Worm (Caenorhabditis elegans): ENCODE measurements around the gene ZK856.7.
A peak's percentile ranks its signal among the peaks of the same experiment; 100 is the strongest.

Gene ZK856.7

ce11 chrV:10203435-10204009 is 1.6 kb downstream of the ZK856.7 start, which contains the start of gene chpf-1 (continued):
- TF ChIP-seq tra-1 (GFP tag; IDR thresholded peaks at IDR 0.05), result no peak
- no peak for TF ChIP-seq ceh-20 (GFP tag; IDR thresholded peaks at IDR 0.05)
- no peak for TF ChIP-seq ceh-62 (tag; optimal IDR thresholded peaks at IDR 0.05)
- no peak for TF ChIP-seq egl-27 (tag; optimal IDR thresholded peaks at IDR 0.05)
- TF ChIP-seq nhr-41 (GFP tag; IDR thresholded peaks at IDR 0.05), result no peak
- no peak for TF ChIP-seq attf-4 (tag; optimal IDR thresholded peaks at IDR 0.05)
- no peak for TF ChIP-seq F49E8.2 (tag; optimal IDR thresholded peaks at IDR 0.05; ENCODE audit: borderline replicate concordance)
- no peak for TF ChIP-seq F10B5.3 (tag; optimal IDR thresholded peaks at IDR 0.05)
- peak; percentile 23 for TF ChIP-seq nhr-25 (tag; optimal IDR thresholded peaks at IDR 0.05; ENCODE audit: borderline replicate concordance, insufficient read depth)
- TF ChIP-seq mes-2 (tag; optimal IDR thresholded peaks at IDR 0.05; ENCODE audit: poor library complexity, severe bottlenecking), result peak; percentile 29
- no peak for TF ChIP-seq daf-16 (GFP tag; optimal IDR thresholded peaks at IDR 0.05)
- TF ChIP-seq daf-16 (tag; optimal IDR thresholded peaks at IDR 0.05), result peak; percentile 92
- TF ChIP-seq daf-19 (GFP tag; conservative IDR thresholded peaks at IDR 0.05), result no peak
- no peak for TF ChIP-seq rbr-2 (tag; optimal IDR thresholded peaks at IDR 0.05)
- no peak for TF ChIP-seq madf-9 (GFP tag; conservative IDR thresholded peaks at IDR 0.05)
- TF ChIP-seq D1046.2 (GFP tag; IDR thresholded peaks at IDR 0.05), result no peak
- no peak for TF ChIP-seq F26F4.8 (GFP tag; conservative IDR thresholded peaks at IDR 0.05)
- no peak for TF ChIP-seq ceh-32 (tag; optimal IDR thresholded peaks at IDR 0.05; ENCODE audit: poor library complexity)
- no peak for TF ChIP-seq cey-2 (tag; optimal IDR thresholded peaks at IDR 0.05; ENCODE audit: borderline replicate concordance, insufficient read depth)
- no peak for TF ChIP-seq nhr-48 (tag; optimal IDR thresholded peaks at IDR 0.05)
- no peak for TF ChIP-seq ztf-7 (tag; optimal IDR thresholded peaks at IDR 0.05)
- no peak for TF ChIP-seq T26A8.4 (GFP tag; IDR thresholded peaks at IDR 0.05)
- TF ChIP-seq zfp-3 (GFP tag; conservative IDR thresholded peaks at IDR 0.05), result no peak
- peak; percentile 64 for TF ChIP-seq ceh-28 (tag; optimal IDR thresholded peaks at IDR 0.05)
- TF ChIP-seq lsy-2 (tag; optimal IDR thresholded peaks at IDR 0.05), result peak in 1 of 2 experiments; percentile 23
- no peak for TF ChIP-seq aha-1 (tag)
- no peak for TF ChIP-seq php-3 (GFP tag; IDR thresholded peaks at IDR 0.05)
- TF ChIP-seq ctbp-1 (GFP tag; IDR thresholded peaks at IDR 0.05), result no peak
- TF ChIP-seq spr-3 (GFP tag; optimal IDR thresholded peaks at IDR 0.05), result no peak
- TF ChIP-seq arid-1 (GFP tag; conservative IDR thresholded peaks at IDR 0.05), result no peak
- no peak for TF ChIP-seq vab-7 (GFP tag; IDR thresholded peaks at IDR 0.05)
- no peak for TF ChIP-seq nhr-76 (tag; optimal IDR thresholded peaks at IDR 0.05)
- TF ChIP-seq ceh-82 (tag; optimal IDR thresholded peaks at IDR 0.05), result no peak
- TF ChIP-seq duxl-1 (tag; optimal IDR thresholded peaks at IDR 0.05; ENCODE audit: poor library complexity), result peak; percentile 26
- peak; percentile 33; the same call in 1 of the 2 replicates for TF ChIP-seq dmd-6 (GFP tag; IDR thresholded peaks at IDR 0.05)
- no peak for TF ChIP-seq nhr-6 (tag; optimal IDR thresholded peaks at IDR 0.05)
- TF ChIP-seq dmd-8 (GFP tag; IDR thresholded peaks at IDR 0.05), result no peak
- TF ChIP-seq Y75B8A.6 (GFP tag; IDR thresholded peaks at IDR 0.05), result no peak
- no peak for TF ChIP-seq Y5F2A.4 (GFP tag; optimal IDR thresholded peaks at IDR 0.05)
- no peak for TF ChIP-seq F44E2.7 (GFP tag; IDR thresholded peaks at IDR 0.05)
- no peak for TF ChIP-seq egl-43 (GFP tag; IDR thresholded peaks at IDR 0.05)
- peak in 1 of 2 experiments; percentile 46 for TF ChIP-seq mdl-1 (tag; optimal IDR thresholded peaks at IDR 0.05)
- TF ChIP-seq madf-5 (GFP tag; IDR thresholded peaks at IDR 0.05), result no peak
- no peak for TF ChIP-seq nhr-11 (tag; optimal IDR thresholded peaks at IDR 0.05)
- TF ChIP-seq unc-130 (GFP tag; optimal IDR thresholded peaks at IDR 0.05), result no peak
- TF ChIP-seq hmg-1.1 (GFP tag; IDR thresholded peaks at IDR 0.05), result no peak
- no peak for TF ChIP-seq mxl-3 (GFP tag; optimal IDR thresholded peaks at IDR 0.05)
- no peak for TF ChIP-seq R02D3.7 (tag; optimal IDR thresholded peaks at IDR 0.05)
- no peak for TF ChIP-seq pha-4 (GFP tag; IDR thresholded peaks at IDR 0.05)
- no peak for TF ChIP-seq pha-4 (tag; optimal IDR thresholded peaks at IDR 0.05)
- TF ChIP-seq dve-1 (tag; optimal IDR thresholded peaks at IDR 0.05; ENCODE audit: insufficient read depth), result peak; percentile 60

All from whole organism, L4 larva.